Fruit fly (Drosophila melanogaster): Measurements from ENCODE around the gene Nagk.

- TF ChIP-seq Dll (optimal IDR thresholded peaks at IDR 0.05) (no peak), usp (GFP tag; optimal IDR thresholded peaks at IDR 0.05) (no peak), psq (optimal IDR thresholded peaks at IDR 0.05) (no peak), EcR (GFP tag; optimal IDR thresholded peaks at IDR 0.05) (no peak), pan (optimal IDR thresholded peaks at IDR 0.05) (no peak)
Observed at dm6 chr3R:15371833-15372232, 28.8 kb upstream of the Nagk start, which contains the start of the genes Ccm3 and CG6136.
